Fruit fly (Drosophila melanogaster) whole organism, adult: Measurements from ENCODE around the gene Jhbp1.

ENCODE experiments used
- CG11617 ChIP-seq: fragments of 200-800 bp; sonication (Bioruptor generic); optimal IDR thresholded peaks from 2 replicates; lab custom pipeline; 2017; ENCODE audit warnings: mild to moderate bottlenecking, missing biosample characterization, missing genetic modification reagents, missing genetic modification characterization
- CG33017 ChIP-seq: fragments of 200-800 bp; sonication (Bioruptor generic); optimal IDR thresholded peaks from 2 replicates; lab custom pipeline; 2018; ENCODE audit warnings: missing biosample characterization, mild to moderate bottlenecking, missing genetic modification characterization, moderate library complexity
- CG5204 ChIP-seq: fragments of 200-800 bp; sonication (Bioruptor generic); optimal IDR thresholded peaks from 2 replicates; lab custom pipeline; 2016; ENCODE audit warnings: missing biosample characterization, missing genetic modification characterization
- Mnt ChIP-seq: fragments of 200-800 bp; sonication (Bioruptor generic); optimal IDR thresholded peaks from 2 replicates; lab custom pipeline; 2016; ENCODE audit warnings: missing biosample characterization, mild to moderate bottlenecking, missing genetic modification characterization
- bab1 ChIP-seq: fragments of 200-800 bp; sonication (Bioruptor generic); optimal IDR thresholded peaks from 3 replicates; lab custom pipeline; 2019; ENCODE audit warnings: missing biosample characterization, mild to moderate bottlenecking, missing genetic modification characterization, moderate library complexity
- kay ChIP-seq: fragments of 200-800 bp; sonication (Bioruptor generic); peaks from one replicate; lab custom pipeline; 2016; ENCODE audit warnings: missing biosample characterization, missing genetic modification characterization, borderline replicate concordance
- tj ChIP-seq: fragments of 200-800 bp; sonication (Bioruptor generic); optimal IDR thresholded peaks from 3 replicates; lab custom pipeline; 2017; ENCODE audit warnings: missing biosample characterization, mild to moderate bottlenecking, missing genetic modification characterization, moderate library complexity
- toe ChIP-seq: fragments of 200-800 bp; sonication (Bioruptor generic); optimal IDR thresholded peaks from 2 replicates; lab custom pipeline; 2016; ENCODE audit warnings: missing biosample characterization, missing genetic modification characterization

DNA sequence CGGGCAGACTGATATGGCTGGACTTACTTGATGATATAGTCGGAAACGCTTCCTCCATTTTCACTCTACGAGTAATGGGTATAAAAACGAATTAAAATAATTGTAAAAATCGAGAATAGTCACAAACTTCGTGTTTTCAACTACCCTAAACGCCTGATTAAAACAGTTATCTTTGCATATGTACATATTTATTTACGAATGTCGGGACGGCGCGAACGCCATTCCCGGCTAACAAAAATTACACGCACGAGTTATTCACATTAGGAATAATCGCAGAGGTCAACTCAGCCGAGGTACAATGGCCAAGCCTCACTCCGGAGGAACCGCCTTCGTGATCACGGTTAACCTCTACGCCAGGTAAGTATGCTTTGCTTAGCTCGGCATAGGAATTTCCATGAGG is 17.5 kb upstream of the Jhbp1 start:
- TF ChIP-seq CG33017 (tag; lab: Kevin White, UChicago), result no peak
- no peak for TF ChIP-seq toe
- no peak for TF ChIP-seq bab1
- TF ChIP-seq Mnt (GFP tag; lab: Kevin White, UChicago), result no peak
- TF ChIP-seq kay, result peak; percentile 61
- TF ChIP-seq tj (GFP tag; lab: Kevin White, UChicago), result peak; percentile 8
- TF ChIP-seq CG11617 (GFP tag; lab: Kevin White, UChicago), result no peak
- TF ChIP-seq CG5204 (GFP tag; lab: Kevin White, UChicago), result no peak
